Fruit fly (Drosophila melanogaster) whole organism, embryonic: ENCODE results near the gene CG32708.

ENCODE experiments used
- Ada2b ChIP-seq: fragments of 200-800 bp; sonication (Bioruptor generic); IDR thresholded peaks from 2 replicates; pipeline ENCODE4 v1.3.6; 2022; ENCODE audit warnings: missing biosample characterization, missing genetic modification characterization
- Atf3 ChIP-seq: fragments of 200-800 bp; sonication (Bioruptor generic); optimal IDR thresholded peaks from 3 replicates; lab custom pipeline; 2016; ENCODE audit warnings: missing biosample characterization, missing genetic modification characterization
- BEAF-32 ChIP-seq: fragments of 200-800 bp; sonication (Bioruptor generic); optimal IDR thresholded peaks from 3 replicates; lab custom pipeline; 2017; ENCODE audit warnings: missing biosample characterization, missing genetic modification characterization, mild to moderate bottlenecking, moderate library complexity, missing genetic modification reagents
- CG11085 ChIP-seq: fragments of 200-800 bp; sonication (Bioruptor generic); IDR thresholded peaks from 2 replicates; pipeline ENCODE4 v1.3.6; 2022; ENCODE audit warnings: missing biosample characterization, missing genetic modification characterization
- CG11504 ChIP-seq: fragments of 200-800 bp; sonication (Bioruptor generic); optimal IDR thresholded peaks from 3 replicates; lab custom pipeline; 2019; ENCODE audit warnings: missing biosample characterization, mild to moderate bottlenecking, missing genetic modification characterization, moderate library complexity
- CG11695 ChIP-seq: fragments of 200-800 bp; sonication (Bioruptor generic); IDR thresholded peaks from 3 replicates; pipeline ENCODE4 v1.3.6; 2022; ENCODE audit warnings: missing biosample characterization, missing genetic modification characterization
- CG11723 ChIP-seq: fragments of 200-800 bp; sonication (Bioruptor generic); optimal IDR thresholded peaks from 2 replicates; lab custom pipeline; 2017; ENCODE audit warnings: missing biosample characterization, mild to moderate bottlenecking, missing genetic modification characterization
- CG12299 ChIP-seq: fragments of 200-800 bp; sonication (Bioruptor generic); optimal IDR thresholded peaks from 2 replicates; lab custom pipeline; 2018; ENCODE audit warnings: missing biosample characterization, mild to moderate bottlenecking, missing genetic modification characterization
- CG12659 ChIP-seq: fragments of 200-800 bp; sonication (Bioruptor generic); optimal IDR thresholded peaks from 3 replicates; lab custom pipeline; 2017; ENCODE audit warnings: mild to moderate bottlenecking, missing biosample characterization, missing genetic modification reagents, missing genetic modification characterization
- CG13775 ChIP-seq: fragments of 200-800 bp; sonication (Bioruptor generic); optimal IDR thresholded peaks from 3 replicates; lab custom pipeline; 2017; ENCODE audit warnings: missing biosample characterization, mild to moderate bottlenecking, missing genetic modification characterization
- CG15011 ChIP-seq: fragments of 200-800 bp; sonication (Bioruptor generic); optimal IDR thresholded peaks from 3 replicates; lab custom pipeline; 2018; ENCODE audit warnings: missing biosample characterization, mild to moderate bottlenecking, missing genetic modification characterization
- CG15479 ChIP-seq: fragments of 200-800 bp; sonication (Bioruptor generic); optimal IDR thresholded peaks from 3 replicates; lab custom pipeline; 2019; ENCODE audit warnings: missing biosample characterization, mild to moderate bottlenecking, missing genetic modification characterization, moderate library complexity
- CG18011 ChIP-seq: fragments of 200-800 bp; sonication (Bioruptor generic); optimal IDR thresholded peaks from 2 replicates; lab custom pipeline; 2017; ENCODE audit warnings: missing biosample characterization, missing genetic modification characterization, mild to moderate bottlenecking, moderate library complexity, missing genotype
- CG2889 ChIP-seq: fragments of 200-800 bp; sonication (Bioruptor generic); IDR thresholded peaks from 3 replicates; pipeline ENCODE4 v1.3.6; 2022; ENCODE audit warnings: missing biosample characterization, missing genetic modification characterization
- CG32767 ChIP-seq: fragments of 200-800 bp; sonication (Bioruptor generic); IDR thresholded peaks from 2 replicates; pipeline ENCODE4 v1.3.6; 2022; ENCODE audit warnings: missing biosample characterization, missing genetic modification characterization
- CG3281 ChIP-seq: fragments of 200-800 bp; sonication (Bioruptor generic); optimal IDR thresholded peaks from 3 replicates; lab custom pipeline; 2017; ENCODE audit warnings: missing biosample characterization, mild to moderate bottlenecking, missing genetic modification characterization
- CG34224 ChIP-seq: fragments of 200-800 bp; sonication (Bioruptor generic); IDR thresholded peaks from 3 replicates; pipeline ENCODE4 v1.3.6; 2022; ENCODE audit warnings: missing biosample characterization, missing genetic modification characterization; ENCODE audit not compliant: partially characterized antibody
- CG3838 ChIP-seq: fragments of 200-800 bp; sonication (Bioruptor generic); optimal IDR thresholded peaks from 3 replicates; lab custom pipeline; 2016; ENCODE audit warnings: missing biosample characterization, missing genetic modification characterization
- CG6683 ChIP-seq: fragments of 200-800 bp; sonication (Bioruptor generic); optimal IDR thresholded peaks from 2 replicates; lab custom pipeline; 2017; ENCODE audit warnings: missing biosample characterization, mild to moderate bottlenecking, missing genetic modification characterization, missing genetic modification reagents
- CG6813 ChIP-seq: fragments of 200-800 bp; sonication (Bioruptor generic); optimal IDR thresholded peaks from 2 replicates; lab custom pipeline; 2017; ENCODE audit warnings: missing biosample characterization, missing genetic modification characterization, mild to moderate bottlenecking, moderate library complexity, missing genetic modification reagents
- CG9727 ChIP-seq: fragments of 200-800 bp; sonication (Bioruptor generic); optimal IDR thresholded peaks from 3 replicates; lab custom pipeline; 2017; ENCODE audit warnings: missing biosample characterization, mild to moderate bottlenecking, missing genetic modification characterization
- CoRest ChIP-seq: fragments of 200-800 bp; sonication (Bioruptor generic); optimal IDR thresholded peaks from 3 replicates; lab custom pipeline; 2018; ENCODE audit warnings: missing biosample characterization, mild to moderate bottlenecking, missing genetic modification characterization, moderate library complexity
- Dbx ChIP-seq: fragments of 200-800 bp; sonication (Bioruptor generic); IDR thresholded peaks from 3 replicates; pipeline ENCODE4 v1.3.6; 2022; ENCODE audit warnings: missing biosample characterization, missing genetic modification characterization
- E2f1 ChIP-seq: fragments of 200-800 bp; sonication (Bioruptor generic); IDR thresholded peaks from 2 replicates; pipeline ENCODE4 v1.3.6; 2022; ENCODE audit warnings: missing biosample characterization, missing genetic modification characterization
- Ets65A ChIP-seq: fragments of 200-800 bp; sonication (Bioruptor generic); peaks from one replicate; lab custom pipeline; 2016; ENCODE audit warnings: missing biosample characterization, missing genetic modification characterization
- Gsc ChIP-seq: fragments of 200-800 bp; sonication (Bioruptor generic); IDR thresholded peaks from 2 replicates; pipeline ENCODE4 v1.3.6; 2022; ENCODE audit warnings: missing biosample characterization, missing genetic modification characterization
- HLHmδ ChIP-seq: fragments of 200-800 bp; sonication (Bioruptor generic); optimal IDR thresholded peaks from 2 replicates; lab custom pipeline; 2018; ENCODE audit warnings: missing biosample characterization, mild to moderate bottlenecking, missing genetic modification characterization, moderate library complexity
- Hey ChIP-seq: fragments of 200-800 bp; sonication (Bioruptor generic); optimal IDR thresholded peaks from 3 replicates; lab custom pipeline; 2018; ENCODE audit warnings: missing biosample characterization, mild to moderate bottlenecking, missing genetic modification characterization
- NfI ChIP-seq: fragments of 200-800 bp; sonication (Bioruptor generic); optimal IDR thresholded peaks from 3 replicates; lab custom pipeline; 2018; ENCODE audit warnings: missing biosample characterization, mild to moderate bottlenecking, missing genetic modification characterization, moderate library complexity
- Pdp1 ChIP-seq, 2 experiments: fragments of 200-800 bp; sonication (Bioruptor generic); optimal IDR thresholded peaks; 3 replicates each; lab custom pipeline; 2016; ENCODE audit warnings: missing biosample characterization in 2 of 2, missing genetic modification characterization in 2 of 2, mild to moderate bottlenecking in 1 of 2, moderate library complexity in 1 of 2
- Rfx ChIP-seq: fragments of 200-800 bp; sonication (Bioruptor generic); IDR thresholded peaks from 2 replicates; pipeline ENCODE4 v1.3.6; 2022; ENCODE audit warnings: missing biosample characterization, missing genetic modification characterization
- Sry-δ ChIP-seq: fragments of 200-800 bp; sonication (Bioruptor generic); optimal IDR thresholded peaks from 2 replicates; lab custom pipeline; 2016; ENCODE audit warnings: missing biosample characterization, missing genetic modification characterization
- Xbp1 ChIP-seq: fragments of 200-800 bp; sonication (Bioruptor generic); optimal IDR thresholded peaks from 3 replicates; lab custom pipeline; 2016; ENCODE audit warnings: missing biosample characterization, mild to moderate bottlenecking, missing genetic modification characterization
- aop ChIP-seq: fragments of 200-800 bp; sonication (Bioruptor generic); IDR thresholded peaks from 2 replicates; pipeline ENCODE4 v1.3.6; 2022; ENCODE audit warnings: missing biosample characterization, missing genetic modification characterization
- ato ChIP-seq: fragments of 200-800 bp; sonication (Bioruptor generic); IDR thresholded peaks from 2 replicates; pipeline ENCODE4 v1.3.6; 2022; ENCODE audit warnings: missing biosample characterization, missing genetic modification characterization; ENCODE audit not compliant: partially characterized antibody
- cas ChIP-seq: fragments of 200-800 bp; sonication (Bioruptor generic); IDR thresholded peaks from 2 replicates; pipeline ENCODE4 v1.3.6; 2022; ENCODE audit warnings: missing biosample characterization, missing genetic modification characterization
- cato ChIP-seq: fragments of 200-800 bp; sonication (Bioruptor generic); optimal IDR thresholded peaks from 2 replicates; lab custom pipeline; 2016; ENCODE audit warnings: missing biosample characterization, missing genetic modification characterization, borderline replicate concordance
- ci ChIP-seq: fragments of 200-800 bp; sonication (Bioruptor generic); IDR thresholded peaks from 3 replicates; pipeline ENCODE4 v1.3.6; 2022; ENCODE audit warnings: missing biosample characterization, missing genetic modification characterization
- dm ChIP-seq: fragments of 200-800 bp; sonication (Bioruptor generic); optimal IDR thresholded peaks from 3 replicates; lab custom pipeline; 2016; ENCODE audit warnings: missing biosample characterization, missing genetic modification characterization
- dmrt99B ChIP-seq: fragments of 200-800 bp; sonication (Bioruptor generic); optimal IDR thresholded peaks from 2 replicates; lab custom pipeline; 2018; ENCODE audit warnings: missing biosample characterization, mild to moderate bottlenecking, missing genetic modification characterization, moderate library complexity
- ftz-f1 ChIP-seq: fragments of 200-800 bp; sonication (Bioruptor generic); optimal IDR thresholded peaks from 2 replicates; lab custom pipeline; 2016; ENCODE audit warnings: missing biosample characterization, missing genetic modification characterization
- grau ChIP-seq: fragments of 200-800 bp; optimal IDR thresholded peaks from 3 replicates; lab custom pipeline; 2019; ENCODE audit warnings: missing biosample characterization, mild to moderate bottlenecking, missing genetic modification characterization, moderate library complexity
- lov ChIP-seq, 2 experiments: fragments of 200-800 bp in 1 of 2; fragments of >200 bp in 1 of 2; sonication (Bioruptor generic) in 1 of 2; IDR thresholded peaks in 1 of 2; optimal IDR thresholded peaks in 1 of 2; 2 replicates in 1 of 2; 3 replicates in 1 of 2; pipeline versions ENCODE4 v1.3.6 to Lab custom; 2017 to 2022; ENCODE audit warnings: missing biosample characterization in 1 of 2, missing genetic modification characterization in 1 of 2
- maf-S ChIP-seq: fragments of 200-800 bp; sonication (Bioruptor generic); optimal IDR thresholded peaks from 2 replicates; lab custom pipeline; 2016; ENCODE audit warnings: missing biosample characterization, missing genetic modification characterization
- otp ChIP-seq: fragments of 200-800 bp; sonication (Bioruptor generic); IDR thresholded peaks from 3 replicates; pipeline ENCODE4, ENCODE4 v1.3.6; 2022; ENCODE audit warnings: missing biosample characterization, missing genetic modification characterization
- sisA ChIP-seq: fragments of 200-800 bp; sonication (Bioruptor generic); IDR thresholded peaks from 2 replicates; pipeline ENCODE4 v1.3.6; 2022; ENCODE audit warnings: missing biosample characterization, missing genetic modification characterization
- stc ChIP-seq: fragments of 200-800 bp; sonication (Bioruptor generic); IDR thresholded peaks from 2 replicates; pipeline ENCODE4 v1.3.6; 2022; ENCODE audit warnings: missing biosample characterization, missing genetic modification characterization
- unpg ChIP-seq: fragments of 200-800 bp; sonication (Bioruptor generic); optimal IDR thresholded peaks from 3 replicates; lab custom pipeline; 2018; ENCODE audit warnings: missing biosample characterization, mild to moderate bottlenecking, missing genetic modification characterization, moderate library complexity
- usp ChIP-seq: fragments of >200 bp; optimal IDR thresholded peaks from 2 replicates; lab custom pipeline; 2017; ENCODE audit warnings: missing biosample characterization, missing genetic modification characterization
- wor ChIP-seq: fragments of 200-800 bp; sonication (Bioruptor generic); IDR thresholded peaks from 2 replicates; pipeline ENCODE4 v1.3.6; 2022; ENCODE audit warnings: missing biosample characterization, missing genetic modification characterization
- zfh1 ChIP-seq: fragments of 200-800 bp; sonication (Bioruptor generic); IDR thresholded peaks from 3 replicates; pipeline ENCODE4 v1.3.6; 2022; ENCODE audit warnings: missing biosample characterization, missing genetic modification characterization

CG32708 gene

DNA sequence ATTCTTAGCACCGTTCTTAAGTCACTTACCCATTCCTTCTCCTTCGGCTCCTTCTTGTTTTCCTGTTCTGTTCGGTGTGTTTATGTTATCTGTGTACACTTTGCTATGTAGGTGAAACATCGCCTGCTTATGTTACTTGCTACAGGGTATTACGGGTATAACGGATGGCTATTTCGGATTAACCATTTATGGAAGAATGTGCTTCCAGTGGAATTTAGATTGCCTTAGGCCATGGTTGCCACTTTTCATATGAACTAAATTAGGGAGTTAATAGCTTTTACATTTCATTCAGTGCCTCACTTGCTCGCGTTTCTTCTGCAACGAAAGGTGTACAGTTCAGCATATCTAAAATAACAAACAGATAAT, 37.4 kb upstream of the CG32708 start (continued):
- TF ChIP-seq HLHmδ (no peak), CG32767 (GFP tag; lab: Robert Waterston, UW) (no peak), CG3281 (GFP tag; lab: Kevin White, UChicago) (no peak), CG3838 (GFP tag; lab: Kevin White, UChicago) (no peak), CG11504 (tag; lab: Kevin White, UChicago) (peak; percentile 50), Rfx (GFP tag; lab: Robert Waterston, UW) (no peak), unpg (GFP tag; lab: Kevin White, UChicago) (no peak), ftz-f1 (GFP tag; lab: Kevin White, UChicago) (no peak), CG11695 (no peak), Atf3 (GFP tag; lab: Kevin White, UChicago) (no peak), CG13775 (GFP tag; lab: Kevin White, UChicago) (no peak), CG2889 (GFP tag; lab: Robert Waterston, UW) (no peak), dm (GFP tag; lab: Kevin White, UChicago) (no peak), ci (GFP tag; lab: Robert Waterston, UW) (0 out of 3 replicates have a peak, but pooled peaks have one; percentile 40), zfh1 (GFP tag; lab: Robert Waterston, UW) (0 out of 3 replicates have a peak, but pooled peaks have one; percentile 32), usp (no peak), CG15011 (GFP tag; lab: Kevin White, UChicago) (no peak), CG6683 (GFP tag; lab: Kevin White, UChicago) (no peak), CG6813 (no peak), Xbp1 (GFP tag; lab: Kevin White, UChicago) (peak; percentile 37), grau (tag; lab: Kevin White, UChicago) (peak; percentile 25), E2f1 (GFP tag; lab: Robert Waterston, UW) (no peak), CG11085 (no peak), CG12659 (GFP tag; lab: Kevin White, UChicago) (no peak), cato (GFP tag; lab: Kevin White, UChicago) (no peak), stc (GFP tag; lab: Robert Waterston, UW) (no peak), CG12299 (tag; lab: Kevin White, UChicago) (no peak), dmrt99B (tag; lab: Kevin White, UChicago) (peak; percentile 23), cas (GFP tag; lab: Robert Waterston, UW) (no peak), Ets65A (GFP tag; lab: Kevin White, UChicago) (peak; percentile 29), maf-S (GFP tag; lab: Kevin White, UChicago) (no peak), otp (no peak), Ada2b (GFP tag; lab: Robert Waterston, UW) (no peak), BEAF-32 (GFP tag; lab: Kevin White, UChicago) (no peak), CG18011 (no peak), CG34224 (GFP tag; lab: Robert Waterston, UW) (no peak), wor (no peak), ato (no peak), Dbx (GFP tag; lab: Robert Waterston, UW) (no peak), CG11723 (no peak), Hey (tag; lab: Kevin White, UChicago) (no peak), NfI (GFP tag; lab: Kevin White, UChicago) (peak; percentile 10), sisA (GFP tag; lab: Robert Waterston, UW) (no peak; the same call in 1 of the 2 replicates), CoRest (tag; lab: Kevin White, UChicago) (peak; percentile 35), CG9727 (GFP tag; lab: Kevin White, UChicago) (no peak), Pdp1 (GFP tag; optimal IDR thresholded peaks at IDR 0.05; lab: Kevin White, UChicago) (peak in 1 of 2 experiments; percentile 16), Sry-δ (GFP tag; lab: Kevin White, UChicago) (no peak), aop (GFP tag; lab: Robert Waterston, UW) (no peak), Gsc (GFP tag; lab: Robert Waterston, UW) (no peak), CG15479 (no peak), lov (optimal IDR thresholded peaks at IDR 0.05; lab: Kevin White, UChicago) (no peak), lov (GFP tag; IDR thresholded peaks at IDR 0.05; lab: Robert Waterston, UW) (0 out of 3 replicates have a peak, but pooled peaks have one; percentile 57)
